Fruit fly (Drosophila melanogaster): ENCODE results near the gene sas.

The sas gene

DNA sequence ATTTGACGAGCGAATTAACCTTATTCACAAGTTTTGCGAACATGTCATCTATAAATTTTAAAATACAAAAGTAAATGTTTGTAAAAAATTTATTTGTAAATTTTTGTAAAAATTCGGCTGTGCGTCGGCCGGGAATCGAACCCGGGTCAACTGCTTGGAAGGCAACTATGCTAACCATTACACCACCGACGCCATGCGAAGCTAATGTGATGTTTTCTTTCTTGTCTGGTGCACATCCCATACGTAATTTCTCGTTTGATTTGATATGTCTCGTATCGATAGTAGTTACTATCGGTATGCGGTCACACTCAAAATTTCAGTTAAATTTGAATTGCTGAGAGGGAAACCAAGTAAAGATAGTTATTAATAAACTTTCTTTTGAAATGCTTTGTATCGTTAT lies 31.8 kb upstream of the sas start (continued):
- no peak for TF ChIP-seq CG1233 (GFP tag; optimal IDR thresholded peaks at IDR 0.05)
- no peak for TF ChIP-seq CG12299 (tag; optimal IDR thresholded peaks at IDR 0.05)
- TF ChIP-seq unc-4 (GFP tag; IDR thresholded peaks at IDR 0.05; ENCODE audit: partially characterized antibody): peak; percentile 94
- peak; percentile 94 for TF ChIP-seq Doc3 (GFP tag; IDR thresholded peaks at IDR 0.05; ENCODE audit: partially characterized antibody)
- TF ChIP-seq CG11456 (GFP tag; IDR thresholded peaks at IDR 0.05): no peak
- TF ChIP-seq Gug (GFP tag; IDR thresholded peaks at IDR 0.05): peak; percentile 41; the same call in 2 of the 4 replicates
- no peak for TF ChIP-seq run (tag; optimal IDR thresholded peaks at IDR 0.05)
- TF ChIP-seq p53 (GFP tag; optimal IDR thresholded peaks at IDR 0.05): no peak
- no peak for TF ChIP-seq HLH54F (GFP tag; optimal IDR thresholded peaks at IDR 0.05)
- TF ChIP-seq CG10431 (GFP tag; optimal IDR thresholded peaks at IDR 0.05): no peak
- no peak for TF ChIP-seq Six4 (GFP tag; optimal IDR thresholded peaks at IDR 0.05)
- TF ChIP-seq bab2 (GFP tag; optimal IDR thresholded peaks at IDR 0.05): no peak
- no peak for TF ChIP-seq HmgD (GFP tag; optimal IDR thresholded peaks at IDR 0.05)
- no peak for TF ChIP-seq sug (tag; optimal IDR thresholded peaks at IDR 0.05)
- TF ChIP-seq bsh (GFP tag; optimal IDR thresholded peaks at IDR 0.05): no peak
- no peak for TF ChIP-seq Ets65A (GFP tag)
- no peak for TF ChIP-seq cad (GFP tag; optimal IDR thresholded peaks at IDR 0.05)
- no peak for TF ChIP-seq YL-1 (GFP tag; optimal IDR thresholded peaks at IDR 0.05)
- TF ChIP-seq tx (GFP tag; optimal IDR thresholded peaks at IDR 0.05): no peak
- no peak for TF ChIP-seq CG7357 (GFP tag; IDR thresholded peaks at IDR 0.05)
- TF ChIP-seq CG7786 (GFP tag; optimal IDR thresholded peaks at IDR 0.05): no peak
- no peak for TF ChIP-seq CG12659 (GFP tag; optimal IDR thresholded peaks at IDR 0.05)
- no peak for TF ChIP-seq MBD-R2 (GFP tag; IDR thresholded peaks at IDR 0.05)
- TF ChIP-seq CG18476 (GFP tag; optimal IDR thresholded peaks at IDR 0.05): no peak
- TF ChIP-seq dmrt99B (tag; optimal IDR thresholded peaks at IDR 0.05): no peak
- TF ChIP-seq CG3726 (GFP tag; IDR thresholded peaks at IDR 0.05): no peak
- TF ChIP-seq CG18011 (GFP tag; optimal IDR thresholded peaks at IDR 0.05): no peak
- peak; percentile 76 for TF ChIP-seq inv (GFP tag; IDR thresholded peaks at IDR 0.05; ENCODE audit: partially characterized antibody)
- no peak for TF ChIP-seq gcm (GFP tag; optimal IDR thresholded peaks at IDR 0.05)
- no peak for TF ChIP-seq cato (GFP tag; optimal IDR thresholded peaks at IDR 0.05; ENCODE audit: borderline replicate concordance)
- peak; percentile 67 for TF ChIP-seq Dref (GFP tag; IDR thresholded peaks at IDR 0.05)
- TF ChIP-seq hb (GFP tag; IDR thresholded peaks at IDR 0.05; ENCODE audit: partially characterized antibody): peak; percentile 88
- peak; percentile 94 for TF ChIP-seq CG16813 (GFP tag; IDR thresholded peaks at IDR 0.05; ENCODE audit: partially characterized antibody)
- no peak for TF ChIP-seq CG17361 (GFP tag; IDR thresholded peaks at IDR 0.05)
- no peak for TF ChIP-seq sqz (GFP tag; optimal IDR thresholded peaks at IDR 0.05)
- TF ChIP-seq mld (GFP tag; IDR thresholded peaks at IDR 0.05; ENCODE audit: partially characterized antibody): peak; percentile 99
- no peak for TF ChIP-seq Antp (GFP tag; optimal IDR thresholded peaks at IDR 0.05)
- no peak for TF ChIP-seq al (GFP tag; IDR thresholded peaks at IDR 0.05)
- no peak for TF ChIP-seq H15 (GFP tag; IDR thresholded peaks at IDR 0.05)
- TF ChIP-seq Nf-YA (GFP tag; IDR thresholded peaks at IDR 0.05): no peak
- TF ChIP-seq otp (GFP tag; IDR thresholded peaks at IDR 0.05): peak; percentile 8; the same call in 1 of the 3 replicates
- TF ChIP-seq Dp (GFP tag; optimal IDR thresholded peaks at IDR 0.05): peak; percentile 81
- no peak for TF ChIP-seq kah (GFP tag; optimal IDR thresholded peaks at IDR 0.05)
- no peak for TF ChIP-seq ATbp (GFP tag; optimal IDR thresholded peaks at IDR 0.05)
- no peak for TF ChIP-seq CG12942 (GFP tag; optimal IDR thresholded peaks at IDR 0.05)
- TF ChIP-seq kni (GFP tag; optimal IDR thresholded peaks at IDR 0.05): no peak
- TF ChIP-seq tgo (GFP tag; IDR thresholded peaks at IDR 0.05): no peak
- no peak for TF ChIP-seq BtbVII (GFP tag; optimal IDR thresholded peaks at IDR 0.05)
- TF ChIP-seq CG18262 (tag; optimal IDR thresholded peaks at IDR 0.05): no peak
- no peak for TF ChIP-seq CG10543 (GFP tag; optimal IDR thresholded peaks at IDR 0.05)
- no peak for TF ChIP-seq Dip3 (GFP tag; optimal IDR thresholded peaks at IDR 0.05)

Measured in whole organism, embryonic.